Worm (Caenorhabditis elegans) whole organism, early embryonic: ENCODE measurements around the gene gap-2.

ENCODE experiments used
- aly-1 ChIP-seq: sonication (generic microtip); optimal IDR thresholded peaks from 2 replicates; lab custom pipeline; 2016; ENCODE audit warnings: missing genetic modification characterization, missing compliant biosample characterization
- ama-1 ChIP-seq: fragments of 150-350 bp; optimal IDR thresholded peaks from 2 replicates; lab custom pipeline; 2014
- ceh-13 ChIP-seq: fragments of 200-800 bp; sonication (Bioruptor generic); optimal IDR thresholded peaks from 2 replicates; lab custom pipeline; 2018; ENCODE audit warnings: mild to moderate bottlenecking, missing genetic modification characterization, missing compliant biosample characterization
- scrt-1 ChIP-seq: fragments of 200-800 bp; sonication (Bioruptor generic); IDR thresholded peaks from 2 replicates; pipeline ENCODE4 v1.3.6; 2022; ENCODE audit warnings: missing genetic modification characterization, missing compliant biosample characterization
- tbx-11 ChIP-seq: fragments of 200-800 bp; sonication (Bioruptor generic); IDR thresholded peaks from 2 replicates; pipeline ENCODE4 v1.3.6; 2022; ENCODE audit warnings: missing genetic modification characterization, missing compliant biosample characterization

ce11 chrX:9543352-9543751 lies 71.1 kb downstream of the gap-2 start, which contains the start of gene F49E2.5:
- TF ChIP-seq aly-1 (tag; lab: Kevin White, UChicago): no peak
- TF ChIP-seq ama-1 (lab: Kevin White, UChicago): no peak
- no peak for TF ChIP-seq scrt-1 (GFP tag; lab: Robert Waterston, UW)
- TF ChIP-seq tbx-11: no peak
- TF ChIP-seq ceh-13: no peak
